Worm (Caenorhabditis elegans): Measurements from ENCODE around the gene coq-2.
A peak's percentile ranks its signal among the peaks of the same experiment; 100 is the strongest.

DNA sequence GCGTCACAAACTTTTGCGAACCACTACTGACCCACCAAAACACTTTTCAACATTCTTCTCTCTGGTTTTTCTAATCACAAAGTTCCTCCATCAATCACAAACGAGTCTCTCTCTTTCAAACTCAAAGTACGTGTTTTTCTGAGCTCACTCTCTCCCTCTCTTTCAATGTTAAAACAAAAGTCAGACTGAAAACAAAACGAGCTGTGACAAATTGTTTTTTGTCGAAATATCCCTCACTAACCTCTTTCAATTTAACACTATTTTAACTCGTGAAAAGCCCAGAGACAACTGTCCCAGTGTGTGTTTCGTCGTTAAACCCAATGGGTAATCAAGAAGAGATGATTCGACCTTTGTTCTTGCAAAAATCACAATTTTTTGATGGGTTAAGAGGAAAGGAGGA is 52.3 kb downstream of the coq-2 start:
- TF ChIP-seq nhr-25 (tag; optimal IDR thresholded peaks at IDR 0.05; ENCODE audit: borderline replicate concordance, insufficient read depth) = no peak
- TF ChIP-seq mdl-1 (tag; optimal IDR thresholded peaks at IDR 0.05) = no peak
- TF ChIP-seq nhr-28 (tag; optimal IDR thresholded peaks at IDR 0.05) = no peak
- peak in 1 of 2 experiments; percentile 95 for TF ChIP-seq unc-62 (GFP tag; optimal IDR thresholded peaks at IDR 0.05 in 1 of 2)
- TF ChIP-seq unc-62 (tag; optimal IDR thresholded peaks at IDR 0.05) = no peak
- TF ChIP-seq ama-1 (optimal IDR thresholded peaks at IDR 0.05) = no peak
- TF ChIP-seq nhr-102 (tag; optimal IDR thresholded peaks at IDR 0.05) = no peak
- no peak for TF ChIP-seq ztf-11 (tag; optimal IDR thresholded peaks at IDR 0.05)
- TF ChIP-seq lsy-2 (tag; optimal IDR thresholded peaks at IDR 0.05) = peak in 1 of 2 experiments; percentile 59
- TF ChIP-seq nhr-237 (tag; optimal IDR thresholded peaks at IDR 0.05) = no peak
- TF ChIP-seq fos-1 (tag; optimal IDR thresholded peaks at IDR 0.05) = no peak
- TF ChIP-seq nhr-77 (tag; optimal IDR thresholded peaks at IDR 0.05) = no peak
- TF ChIP-seq T20F7.1 (GFP tag; optimal IDR thresholded peaks at IDR 0.05) = no peak

Measured in whole organism, L4 larva.